Fruit fly (Drosophila melanogaster) whole organism, prepupa: ENCODE data around the gene moody.

ENCODE experiments used
- Blimp-1 ChIP-seq: fragments of 200-800 bp; sonication (Bioruptor generic); optimal IDR thresholded peaks from 3 replicates; lab custom pipeline; 2017; ENCODE audit warnings: missing biosample characterization, missing genetic modification characterization, mild to moderate bottlenecking, moderate library complexity, missing genetic modification reagents
- CG10669 ChIP-seq: fragments of 200-800 bp; sonication (Bioruptor generic); optimal IDR thresholded peaks from 3 replicates; lab custom pipeline; 2018; ENCODE audit warnings: missing biosample characterization, mild to moderate bottlenecking, missing genetic modification characterization, moderate library complexity
- CG11294 ChIP-seq: fragments of 200-800 bp; sonication (Bioruptor generic); IDR thresholded peaks from 2 replicates; pipeline ENCODE4 v1.3.6; 2022; ENCODE audit warnings: missing biosample characterization, missing genetic modification characterization
- CG11762 ChIP-seq: fragments of 200-800 bp; sonication (Bioruptor generic); optimal IDR thresholded peaks from 3 replicates; lab custom pipeline; 2016; ENCODE audit warnings: missing biosample characterization, missing genetic modification characterization; ENCODE audit not compliant: insufficient read depth
- CG11902 ChIP-seq: fragments of 200-800 bp; sonication (Bioruptor generic); optimal IDR thresholded peaks from 3 replicates; lab custom pipeline; 2016; ENCODE audit warnings: missing biosample characterization, missing genetic modification characterization
- CG15336 ChIP-seq: fragments of 200-800 bp; sonication (Bioruptor generic); IDR thresholded peaks from 2 replicates; pipeline ENCODE4 v1.3.6; 2022; ENCODE audit warnings: missing biosample characterization, missing genetic modification characterization
- CG1621 ChIP-seq: fragments of 200-800 bp; sonication (Bioruptor generic); optimal IDR thresholded peaks from 3 replicates; lab custom pipeline; 2018; ENCODE audit warnings: missing biosample characterization, mild to moderate bottlenecking, missing genetic modification characterization
- CG16779 ChIP-seq: fragments of 200-800 bp; sonication (Bioruptor generic); optimal IDR thresholded peaks from 3 replicates; lab custom pipeline; 2017; ENCODE audit warnings: missing biosample characterization, mild to moderate bottlenecking, missing genetic modification characterization
- CG3032 ChIP-seq: fragments of 200-800 bp; optimal IDR thresholded peaks from 2 replicates; lab custom pipeline; 2019; ENCODE audit warnings: missing biosample characterization, mild to moderate bottlenecking, missing genetic modification characterization, moderate library complexity
- CG31627 ChIP-seq: fragments of 200-800 bp; sonication (Bioruptor generic); optimal IDR thresholded peaks from 3 replicates; lab custom pipeline; 2016; ENCODE audit warnings: missing biosample characterization, missing genetic modification characterization
- CG32006 ChIP-seq: fragments of 200-800 bp; sonication (Bioruptor generic); optimal IDR thresholded peaks from 3 replicates; lab custom pipeline; 2017; ENCODE audit warnings: missing biosample characterization, mild to moderate bottlenecking, missing genetic modification characterization
- CG34406 ChIP-seq: fragments of 200-800 bp; sonication (Bioruptor generic); optimal IDR thresholded peaks from 3 replicates; lab custom pipeline; 2016; ENCODE audit warnings: missing biosample characterization, missing genetic modification characterization
- CG3919 ChIP-seq: fragments of 200-800 bp; sonication (Bioruptor generic); optimal IDR thresholded peaks from 3 replicates; lab custom pipeline; 2016; ENCODE audit warnings: missing biosample characterization, missing genetic modification characterization
- CG4318 ChIP-seq: fragments of 200-800 bp; sonication (Bioruptor generic); optimal IDR thresholded peaks from 3 replicates; lab custom pipeline; 2017; ENCODE audit warnings: missing biosample characterization, mild to moderate bottlenecking, missing genetic modification characterization
- CG6792 ChIP-seq: fragments of 200-800 bp; sonication (Bioruptor generic); optimal IDR thresholded peaks from 3 replicates; lab custom pipeline; 2016; ENCODE audit warnings: missing biosample characterization, missing genetic modification characterization
- CG6854 ChIP-seq: fragments of 200-800 bp; sonication (Bioruptor generic); optimal IDR thresholded peaks from 2 replicates; lab custom pipeline; 2017; ENCODE audit warnings: missing biosample characterization, mild to moderate bottlenecking, missing genetic modification characterization
- CG7368 ChIP-seq: fragments of 200-800 bp; sonication (Bioruptor generic); optimal IDR thresholded peaks from 3 replicates; lab custom pipeline; 2016; ENCODE audit warnings: missing biosample characterization, missing genetic modification characterization
- CG8319 ChIP-seq: fragments of 200-800 bp; sonication (Bioruptor generic); optimal IDR thresholded peaks from 3 replicates; lab custom pipeline; 2016; ENCODE audit warnings: missing biosample characterization, missing genetic modification characterization
- CG9139 ChIP-seq: fragments of 200-800 bp; sonication (Bioruptor generic); optimal IDR thresholded peaks from 3 replicates; lab custom pipeline; 2017; ENCODE audit warnings: missing biosample characterization, mild to moderate bottlenecking, missing genetic modification characterization
- Eip75B ChIP-seq: fragments of 200-800 bp; sonication (Bioruptor generic); optimal IDR thresholded peaks from 3 replicates; lab custom pipeline; 2016; ENCODE audit warnings: missing biosample characterization, missing genetic modification characterization
- Ets21C ChIP-seq: fragments of 200-800 bp; sonication (Bioruptor generic); optimal IDR thresholded peaks from 3 replicates; lab custom pipeline; 2016; ENCODE audit warnings: missing biosample characterization, missing genetic modification characterization
- Ets96B ChIP-seq: fragments of 200-800 bp; optimal IDR thresholded peaks from 2 replicates; lab custom pipeline; 2019; ENCODE audit warnings: missing biosample characterization, mild to moderate bottlenecking, missing genetic modification characterization, moderate library complexity
- Gug ChIP-seq: fragments of 200-800 bp; sonication (Bioruptor generic); IDR thresholded peaks from 2 replicates; pipeline ENCODE4 v1.3.6; 2022; ENCODE audit warnings: missing biosample characterization, missing genetic modification characterization
- Hr38 ChIP-seq: sonication (Bioruptor generic); optimal IDR thresholded peaks from 2 replicates; lab custom pipeline; 2016; ENCODE audit warnings: missing biosample characterization, missing genetic modification characterization
- Lpt ChIP-seq: fragments of 200-800 bp; sonication (Bioruptor generic); optimal IDR thresholded peaks from 3 replicates; lab custom pipeline; 2016; ENCODE audit warnings: missing biosample characterization, missing genetic modification characterization
- Met ChIP-seq: fragments of 200-800 bp; sonication (Bioruptor generic); optimal IDR thresholded peaks from 3 replicates; lab custom pipeline; 2016; ENCODE audit warnings: missing biosample characterization, missing genetic modification characterization
- OdsH ChIP-seq: fragments of 200-800 bp; sonication (Bioruptor generic); optimal IDR thresholded peaks from 3 replicates; lab custom pipeline; 2016; ENCODE audit warnings: missing biosample characterization, missing genetic modification characterization
- Sox102F ChIP-seq: fragments of 200-800 bp; sonication (Bioruptor generic); optimal IDR thresholded peaks from 2 replicates; lab custom pipeline; 2016; ENCODE audit warnings: missing biosample characterization, mild to moderate bottlenecking, missing genetic modification characterization
- Sox14 ChIP-seq: fragments of 200-800 bp; sonication (Bioruptor generic); optimal IDR thresholded peaks from 3 replicates; lab custom pipeline; 2016; ENCODE audit warnings: missing biosample characterization, missing genetic modification characterization
- Sox15 ChIP-seq: fragments of 200-800 bp; sonication (Bioruptor generic); optimal IDR thresholded peaks from 3 replicates; lab custom pipeline; 2016; ENCODE audit warnings: missing biosample characterization, missing genetic modification characterization
- achi ChIP-seq: fragments of 200-800 bp; sonication (Bioruptor generic); optimal IDR thresholded peaks from 3 replicates; lab custom pipeline; 2016; ENCODE audit warnings: missing biosample characterization, missing genetic modification characterization
- cyc ChIP-seq: fragments of 200-800 bp; sonication (Bioruptor generic); optimal IDR thresholded peaks from 3 replicates; lab custom pipeline; 2016; ENCODE audit warnings: missing biosample characterization, missing genetic modification characterization
- dac ChIP-seq: fragments of 200-800 bp; sonication (Bioruptor generic); optimal IDR thresholded peaks from 2 replicates; lab custom pipeline; 2017; ENCODE audit warnings: missing biosample characterization, mild to moderate bottlenecking, missing genetic modification characterization
- dsx ChIP-seq: fragments of 200-800 bp; optimal IDR thresholded peaks from 3 replicates; lab custom pipeline; 2019; ENCODE audit warnings: missing biosample characterization, mild to moderate bottlenecking, missing genetic modification characterization, moderate library complexity; ENCODE audit not compliant: poor library complexity, severe bottlenecking
- eg ChIP-seq: fragments of 200-800 bp; sonication (Bioruptor generic); IDR thresholded peaks from 3 replicates; pipeline ENCODE4 v1.3.6; 2022; ENCODE audit warnings: missing biosample characterization, missing genetic modification characterization
- esn ChIP-seq: fragments of 200-800 bp; sonication (Bioruptor generic); optimal IDR thresholded peaks from 2 replicates; lab custom pipeline; 2016; ENCODE audit warnings: missing biosample characterization, mild to moderate bottlenecking, missing genetic modification characterization, moderate library complexity
- fd85E ChIP-seq: fragments of 200-800 bp; sonication (Bioruptor generic); optimal IDR thresholded peaks from 3 replicates; lab custom pipeline; 2016; ENCODE audit warnings: missing biosample characterization, missing genetic modification characterization
- fkh ChIP-seq: fragments of 200-800 bp; sonication (Bioruptor generic); optimal IDR thresholded peaks from 3 replicates; lab custom pipeline; 2017; ENCODE audit warnings: missing biosample characterization, mild to moderate bottlenecking, missing genetic modification characterization, moderate library complexity
- net ChIP-seq: fragments of 200-800 bp; sonication (Bioruptor generic); optimal IDR thresholded peaks from 3 replicates; lab custom pipeline; 2016; ENCODE audit warnings: missing biosample characterization, missing genetic modification characterization
- spab ChIP-seq: fragments of 200-800 bp; sonication (Bioruptor generic); optimal IDR thresholded peaks from 2 replicates; lab custom pipeline; 2017; ENCODE audit warnings: missing biosample characterization, mild to moderate bottlenecking, missing genetic modification characterization, missing genetic modification reagents
- svp ChIP-seq: fragments of 200-800 bp; sonication (Bioruptor generic); peaks from one replicate; lab custom pipeline; 2016; ENCODE audit warnings: missing biosample characterization, missing genetic modification characterization
- topi ChIP-seq: fragments of 200-800 bp; sonication (Bioruptor generic); optimal IDR thresholded peaks from 3 replicates; lab custom pipeline; 2016; ENCODE audit warnings: missing biosample characterization, missing genetic modification characterization
- vri ChIP-seq: fragments of 200-800 bp; sonication (Bioruptor generic); optimal IDR thresholded peaks from 3 replicates; lab custom pipeline; 2016; ENCODE audit warnings: missing biosample characterization, mild to moderate bottlenecking, missing genetic modification characterization

moody gene

dm6 chrX:2041312-2041918, 8.5 kb downstream of the moody start, which contains the start of gene CG4313 (continued):
- peak; percentile 68 for TF ChIP-seq vri (GFP tag; lab: Kevin White, UChicago)
- TF ChIP-seq topi (GFP tag; lab: Kevin White, UChicago), result peak; percentile 77
- peak; percentile 81 for TF ChIP-seq esn (GFP tag; lab: Kevin White, UChicago)
- peak; percentile 33 for TF ChIP-seq dsx (GFP tag; lab: Kevin White, UChicago)
- TF ChIP-seq CG7368, result peak; percentile 38
- peak; percentile 37 for TF ChIP-seq spab (GFP tag; lab: Kevin White, UChicago)
- peak; percentile 33 for TF ChIP-seq CG4318
- peak; percentile 65 for TF ChIP-seq CG32006
- TF ChIP-seq Hr38 (GFP tag; lab: Kevin White, UChicago), result no peak
- peak; percentile 82 for TF ChIP-seq cyc (GFP tag; lab: Kevin White, UChicago)
- no peak for TF ChIP-seq CG16779
- peak; percentile 82 for TF ChIP-seq Sox14
- TF ChIP-seq svp (GFP tag; lab: Kevin White, UChicago), result peak; percentile 87
- peak; percentile 76 for TF ChIP-seq Met
- peak; percentile 68 for TF ChIP-seq CG6792 (GFP tag; lab: Kevin White, UChicago)
- TF ChIP-seq eg (GFP tag; lab: Robert Waterston, UW), result no peak; the same call in 1 of the 3 replicates
- peak; percentile 41 for TF ChIP-seq CG11902 (GFP tag; lab: Kevin White, UChicago)
- TF ChIP-seq achi (GFP tag; lab: Kevin White, UChicago), result peak; percentile 59
- 0 out of 2 replicates have a peak, but pooled peaks have one; percentile 26 for TF ChIP-seq Gug (GFP tag; lab: Robert Waterston, UW)
- peak; percentile 65 for TF ChIP-seq CG15336
- no peak for TF ChIP-seq fkh (GFP tag; lab: Kevin White, UChicago)
- peak; percentile 70 for TF ChIP-seq Eip75B (GFP tag; lab: Kevin White, UChicago)
- TF ChIP-seq CG11762 (GFP tag; lab: Kevin White, UChicago), result peak; percentile 26
- TF ChIP-seq CG31627 (GFP tag; lab: Kevin White, UChicago), result peak; percentile 81

dm6 chrX:2037605-2038004, 12.3 kb downstream of the moody start:
- no peak for TF ChIP-seq Ets96B (tag; lab: Kevin White, UChicago)
- no peak for TF ChIP-seq topi (GFP tag; lab: Kevin White, UChicago)
- no peak for TF ChIP-seq CG3032 (tag; lab: Kevin White, UChicago)
- TF ChIP-seq dac (GFP tag; lab: Kevin White, UChicago), result no peak

dm6 chrX:2036800-2037488, 13.0 kb downstream of the moody start:
- TF ChIP-seq CG1621 (no peak), Sox102F (GFP tag; lab: Kevin White, UChicago) (peak; percentile 18), dac (GFP tag; lab: Kevin White, UChicago) (no peak), svp (GFP tag; lab: Kevin White, UChicago) (peak; percentile 68), net (GFP tag; lab: Kevin White, UChicago) (no peak), Eip75B (GFP tag; lab: Kevin White, UChicago) (peak; percentile 29), fd85E (GFP tag; lab: Kevin White, UChicago) (no peak), Hr38 (GFP tag; lab: Kevin White, UChicago) (no peak), CG7368 (no peak), esn (GFP tag; lab: Kevin White, UChicago) (peak; percentile 61), Ets21C (peak; percentile 14), CG4318 (peak; percentile 47), CG31627 (GFP tag; lab: Kevin White, UChicago) (peak; percentile 44), eg (GFP tag; lab: Robert Waterston, UW) (no peak), CG3919 (GFP tag; lab: Kevin White, UChicago) (peak; percentile 29), CG15336 (peak; percentile 24; the same call in 1 of the 2 replicates), topi (GFP tag; lab: Kevin White, UChicago) (peak; percentile 40), OdsH (peak; percentile 34), CG11294 (no peak), CG6854 (peak; percentile 38), CG11762 (GFP tag; lab: Kevin White, UChicago) (no peak), CG10669 (GFP tag; lab: Kevin White, UChicago) (no peak), CG8319 (no peak), Ets96B (tag; lab: Kevin White, UChicago) (no peak), CG34406 (GFP tag; lab: Kevin White, UChicago) (peak; percentile 3), CG32006 (peak; percentile 72), dsx (GFP tag; lab: Kevin White, UChicago) (no peak), CG3032 (tag; lab: Kevin White, UChicago) (no peak), Lpt (GFP tag; lab: Kevin White, UChicago) (peak; percentile 24), CG9139 (GFP tag; lab: Kevin White, UChicago) (no peak), fkh (GFP tag; lab: Kevin White, UChicago) (no peak), Sox15 (GFP tag; lab: Kevin White, UChicago) (no peak), Blimp-1 (GFP tag; lab: Kevin White, UChicago) (peak; percentile 7)
